Worm (Caenorhabditis elegans) whole organism, midembryonic: Measurements from ENCODE around the gene lgc-11.

Experiments
- T22C8.4 ChIP-seq: fragments of 200-800 bp; sonication (Bioruptor generic); IDR thresholded peaks from 2 replicates; pipeline ENCODE4 v1.3.6; 2022; ENCODE audit warnings: missing genetic modification characterization, missing compliant biosample characterization
- cog-1 ChIP-seq: sonication (generic microtip); optimal IDR thresholded peaks from 2 replicates; lab custom pipeline; 2016; ENCODE audit warnings: missing genetic modification characterization, missing compliant biosample characterization
- flt-1 ChIP-seq: fragments of 200-800 bp; sonication (Bioruptor generic); IDR thresholded peaks from 2 replicates; pipeline ENCODE4 v1.3.6; 2022; ENCODE audit warnings: missing genetic modification characterization, missing compliant biosample characterization
- klf-2 ChIP-seq: fragments of 200-800 bp; sonication (Bioruptor generic); conservative IDR thresholded peaks from 2 replicates; pipeline ENCODE4 v1.3.6; 2022; ENCODE audit warnings: missing genetic modification reagents, missing genetic modification characterization, missing compliant biosample characterization
- med-1 ChIP-seq: sonication (generic microtip); optimal IDR thresholded peaks from 2 replicates; lab custom pipeline; 2017; ENCODE audit warnings: missing genetic modification characterization, mild to moderate bottlenecking, missing compliant biosample characterization, antibody characterized with exemption, missing genetic modification reagents; ENCODE audit not compliant: insufficient read depth
- ref-1 ChIP-seq: fragments of 200-800 bp; sonication (Bioruptor generic); conservative IDR thresholded peaks from 2 replicates; pipeline ENCODE4 v1.3.6; 2022; ENCODE audit warnings: missing genetic modification reagents, missing genetic modification characterization, missing compliant biosample characterization
- tab-1 ChIP-seq: fragments of 200-800 bp; sonication (Bioruptor generic); IDR thresholded peaks from 2 replicates; pipeline ENCODE4 v1.3.6; 2022; ENCODE audit warnings: missing genetic modification characterization, missing compliant biosample characterization
- ztf-23 ChIP-seq: fragments of 200-800 bp; sonication (Bioruptor generic); IDR thresholded peaks from 2 replicates; pipeline ENCODE4 v1.3.6; 2022; ENCODE audit warnings: missing genetic modification reagents, missing genetic modification characterization, missing compliant biosample characterization
- ztf-29 ChIP-seq: fragments of 200-800 bp; sonication (Bioruptor generic); IDR thresholded peaks from 2 replicates; pipeline ENCODE4 v1.3.6; 2022; ENCODE audit warnings: missing genetic modification reagents, missing genetic modification characterization, missing compliant biosample characterization

Gene lgc-11

DNA sequence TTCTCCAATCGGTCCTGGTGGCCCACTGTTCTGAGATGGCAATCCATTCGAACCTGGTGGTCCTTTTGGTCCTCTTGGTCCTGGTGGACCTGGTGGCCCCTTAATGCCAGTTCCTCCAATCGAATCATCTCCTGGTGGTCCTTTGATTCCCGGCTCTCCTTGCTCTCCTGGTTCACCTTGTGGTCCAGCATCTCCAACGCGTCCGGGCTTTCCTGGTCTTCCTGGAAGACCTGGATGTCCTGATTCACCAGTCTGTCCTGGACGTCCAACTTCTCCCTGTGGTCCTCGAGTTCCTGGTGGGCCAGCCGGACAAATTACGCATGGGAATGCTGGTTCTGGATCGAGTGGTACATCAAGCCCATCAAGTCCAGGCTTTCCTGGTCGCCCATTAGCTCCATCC lies 30.4 kb upstream of the lgc-11 start:
- no peak for TF ChIP-seq ztf-23 (GFP tag; lab: Robert Waterston, UW)
- no peak for TF ChIP-seq med-1
- TF ChIP-seq klf-2 (GFP tag; lab: Robert Waterston, UW): no peak
- TF ChIP-seq T22C8.4 (GFP tag; lab: Robert Waterston, UW): no peak
- TF ChIP-seq flt-1: no peak
- TF ChIP-seq cog-1 (tag; lab: Kevin White, UChicago): no peak
- no peak for TF ChIP-seq tab-1 (GFP tag; lab: Robert Waterston, UW)
- TF ChIP-seq ztf-29 (GFP tag; lab: Robert Waterston, UW): no peak; the same call in 1 of the 2 replicates
- TF ChIP-seq ref-1 (GFP tag; lab: Robert Waterston, UW): no peak

DNA sequence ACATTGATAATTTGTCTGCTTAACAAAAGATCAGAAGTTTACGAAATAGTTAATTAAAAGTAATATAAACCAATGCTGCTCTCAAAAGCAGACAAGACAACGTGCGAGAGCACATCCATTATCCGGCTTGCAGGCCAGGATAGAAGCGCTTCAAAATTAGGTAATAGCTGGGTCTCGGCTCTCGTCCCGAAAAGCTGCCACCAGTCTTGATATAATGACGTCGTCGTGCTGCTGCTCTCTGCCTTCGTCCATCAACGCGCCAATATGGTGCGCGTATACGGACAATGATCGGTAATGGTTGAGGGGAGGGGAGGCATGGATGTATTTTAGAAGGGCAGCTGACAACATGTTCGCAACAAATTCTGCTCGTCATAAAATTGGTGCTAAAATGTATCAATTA lies 28.0 kb upstream of the lgc-11 start:
- TF ChIP-seq cog-1 (tag; lab: Kevin White, UChicago) (no peak), ztf-29 (GFP tag; lab: Robert Waterston, UW) (no peak), T22C8.4 (GFP tag; lab: Robert Waterston, UW) (no peak), ztf-23 (GFP tag; lab: Robert Waterston, UW) (no peak), ref-1 (GFP tag; lab: Robert Waterston, UW) (no peak)

ce11 chrX:7532632-7533031 lies 26.2 kb upstream of the lgc-11 start, which contains the start of gene ceh-14:
TSS of gene ceh-14 (minus strand) at chrX:7532732.
- no peak for TF ChIP-seq tab-1 (GFP tag; lab: Robert Waterston, UW)
- TF ChIP-seq T22C8.4 (GFP tag; lab: Robert Waterston, UW): no peak
- no peak for TF ChIP-seq cog-1 (tag; lab: Kevin White, UChicago)

ce11 chrX:7525271-7525670 lies 18.8 kb upstream of the lgc-11 start, which contains the start of gene F46C8.3:
TSS of gene F46C8.3 (plus strand) at chrX:7525571.
- no peak for TF ChIP-seq med-1
- TF ChIP-seq cog-1 (tag; lab: Kevin White, UChicago): no peak
- TF ChIP-seq T22C8.4 (GFP tag; lab: Robert Waterston, UW): no peak
- TF ChIP-seq flt-1: no peak
- no peak for TF ChIP-seq tab-1 (GFP tag; lab: Robert Waterston, UW)
- no peak for TF ChIP-seq ref-1 (GFP tag; lab: Robert Waterston, UW)
- TF ChIP-seq klf-2 (GFP tag; lab: Robert Waterston, UW): no peak
- no peak for TF ChIP-seq ztf-23 (GFP tag; lab: Robert Waterston, UW)
- no peak for TF ChIP-seq ztf-29 (GFP tag; lab: Robert Waterston, UW)

DNA sequence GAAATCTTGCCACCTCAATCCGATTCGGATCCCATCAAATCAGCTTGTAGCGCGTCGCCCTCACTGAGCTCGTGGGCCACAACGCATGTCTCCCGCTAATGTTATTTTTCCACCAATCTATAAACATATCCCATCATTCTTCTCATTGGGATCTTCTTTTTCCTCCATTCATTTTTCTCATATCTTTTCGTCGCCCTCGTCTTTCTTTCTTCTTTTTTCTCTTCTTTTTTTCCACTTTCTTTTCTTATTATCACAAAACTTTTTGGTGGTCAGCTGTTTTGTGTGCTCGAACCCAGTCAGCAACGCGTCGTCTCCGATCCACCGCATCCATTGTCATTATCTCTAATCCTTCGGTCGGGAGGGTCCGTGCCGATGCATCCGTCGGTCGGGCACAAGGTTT lies 17.4 kb upstream of the lgc-11 start:
- TF ChIP-seq ztf-29 (GFP tag; lab: Robert Waterston, UW): no peak
- TF ChIP-seq ref-1 (GFP tag; lab: Robert Waterston, UW): no peak
- TF ChIP-seq med-1: no peak
- TF ChIP-seq T22C8.4 (GFP tag; lab: Robert Waterston, UW): no peak
- no peak for TF ChIP-seq klf-2 (GFP tag; lab: Robert Waterston, UW)
- no peak for TF ChIP-seq cog-1 (tag; lab: Kevin White, UChicago)
- no peak for TF ChIP-seq tab-1 (GFP tag; lab: Robert Waterston, UW)
- no peak for TF ChIP-seq ztf-23 (GFP tag; lab: Robert Waterston, UW)
- TF ChIP-seq flt-1: no peak

DNA sequence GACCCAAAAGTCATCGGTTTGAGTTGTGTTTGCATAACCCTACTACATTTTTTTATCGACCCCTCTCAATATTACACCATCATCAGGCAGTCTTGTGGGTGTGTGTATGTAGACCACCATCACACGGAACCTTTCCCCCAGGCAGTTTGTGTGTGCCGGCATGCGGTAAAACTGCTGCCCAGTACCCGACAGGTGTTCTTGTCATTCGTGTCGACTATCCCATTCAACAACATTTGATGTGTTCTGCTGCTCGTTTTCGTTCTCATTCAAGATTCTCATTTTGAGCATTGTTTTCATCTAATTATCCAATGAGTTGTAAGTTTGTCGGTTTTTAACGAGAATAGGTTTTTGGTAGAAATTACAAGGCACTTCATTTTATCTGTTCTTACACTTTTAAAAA lies 16.2 kb upstream of the lgc-11 start:
- TF ChIP-seq cog-1 (tag; lab: Kevin White, UChicago): no peak
- no peak for TF ChIP-seq T22C8.4 (GFP tag; lab: Robert Waterston, UW)
- TF ChIP-seq tab-1 (GFP tag; lab: Robert Waterston, UW): no peak
- no peak for TF ChIP-seq ref-1 (GFP tag; lab: Robert Waterston, UW)
- no peak for TF ChIP-seq ztf-29 (GFP tag; lab: Robert Waterston, UW)
- TF ChIP-seq klf-2 (GFP tag; lab: Robert Waterston, UW): no peak
- TF ChIP-seq flt-1: no peak

DNA sequence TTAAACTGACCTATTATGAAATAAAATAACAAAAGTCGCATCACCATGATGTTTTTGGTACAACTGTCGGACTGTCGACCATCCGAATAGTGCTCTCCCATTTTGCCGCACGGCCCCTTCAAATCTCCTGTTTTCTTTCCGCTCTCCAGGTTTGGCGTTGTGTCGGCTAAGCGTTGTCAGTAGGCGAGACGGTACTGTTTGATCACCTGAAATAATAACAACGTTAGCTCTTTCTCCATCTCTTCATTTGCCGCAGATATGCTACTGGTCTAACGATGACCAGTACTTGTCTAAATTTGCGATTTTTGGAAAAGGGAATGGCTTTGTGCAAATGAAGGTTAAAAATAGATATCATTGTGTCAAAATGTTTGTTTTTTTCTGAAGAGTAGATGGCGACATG lies 13.1 kb upstream of the lgc-11 start, which contains the start of gene chts-1:
Gene chts-1, minus strand, starts transcription at position 101 of the 400 bp plus-strand sequence.
- TF ChIP-seq flt-1: no peak
- no peak for TF ChIP-seq ztf-23 (GFP tag; lab: Robert Waterston, UW)
- no peak for TF ChIP-seq klf-2 (GFP tag; lab: Robert Waterston, UW)
- no peak for TF ChIP-seq T22C8.4 (GFP tag; lab: Robert Waterston, UW)
- TF ChIP-seq ztf-29 (GFP tag; lab: Robert Waterston, UW): no peak
- TF ChIP-seq cog-1 (tag; lab: Kevin White, UChicago): no peak
- no peak for TF ChIP-seq ref-1 (GFP tag; lab: Robert Waterston, UW)
- no peak for TF ChIP-seq tab-1 (GFP tag; lab: Robert Waterston, UW)
- TF ChIP-seq med-1: no peak

- TF ChIP-seq klf-2 (GFP tag; lab: Robert Waterston, UW) (no peak), flt-1 (no peak), ref-1 (GFP tag; lab: Robert Waterston, UW) (no peak)
These were observed 6.3 kb upstream of the lgc-11 start for ce11 chrX:7512714-7513113.

- TF ChIP-seq ztf-23 (GFP tag; lab: Robert Waterston, UW): no peak
- TF ChIP-seq flt-1: no peak; the same call in none of the 2 replicates
- TF ChIP-seq cog-1 (tag; lab: Kevin White, UChicago): no peak
- TF ChIP-seq ref-1 (GFP tag; lab: Robert Waterston, UW): no peak
- TF ChIP-seq ztf-29 (GFP tag; lab: Robert Waterston, UW): no peak
- TF ChIP-seq T22C8.4 (GFP tag; lab: Robert Waterston, UW): no peak
- no peak for TF ChIP-seq med-1
- TF ChIP-seq tab-1 (GFP tag; lab: Robert Waterston, UW): no peak
- no peak for TF ChIP-seq klf-2 (GFP tag; lab: Robert Waterston, UW)
These were observed 708 bp upstream of the lgc-11 start for ce11 chrX:7507141-7507540.

ce11 chrX:7502807-7503206 lies 3.6 kb downstream of the lgc-11 start, which contains the start of gene F48E3.6:
TSS of gene F48E3.6 (minus strand) at chrX:7502907.
- TF ChIP-seq cog-1 (tag; lab: Kevin White, UChicago) (no peak), ref-1 (GFP tag; lab: Robert Waterston, UW) (no peak), flt-1 (no peak), ztf-23 (GFP tag; lab: Robert Waterston, UW) (no peak), tab-1 (GFP tag; lab: Robert Waterston, UW) (no peak), T22C8.4 (GFP tag; lab: Robert Waterston, UW) (no peak), ztf-29 (GFP tag; lab: Robert Waterston, UW) (no peak), med-1 (no peak), klf-2 (GFP tag; lab: Robert Waterston, UW) (no peak)
